Fruit fly (Drosophila melanogaster) whole organism, embryonic: ENCODE measurements around the gene HDAC3.

Source experiments
- CG1024 ChIP-seq: fragments of 200-800 bp; sonication (Bioruptor generic); IDR thresholded peaks from 2 replicates; pipeline ENCODE4 v1.3.6; 2022; ENCODE audit warnings: missing biosample characterization, missing genetic modification characterization
- CG10654 ChIP-seq: fragments of 200-800 bp; sonication (Bioruptor generic); optimal IDR thresholded peaks from 2 replicates; lab custom pipeline; 2016; ENCODE audit warnings: missing biosample characterization, missing genetic modification characterization
- CG12236 ChIP-seq: fragments of 200-800 bp; sonication (Bioruptor generic); optimal IDR thresholded peaks from 2 replicates; lab custom pipeline; 2016; ENCODE audit warnings: missing biosample characterization, missing genetic modification characterization
- CG15514 ChIP-seq: fragments of 200-800 bp; sonication (Bioruptor generic); optimal IDR thresholded peaks from 3 replicates; lab custom pipeline; 2017; ENCODE audit warnings: missing biosample characterization, missing genetic modification characterization, mild to moderate bottlenecking, moderate library complexity, missing genetic modification reagents
- CTCF ChIP-seq: fragments of 200-800 bp; sonication (Bioruptor generic); optimal IDR thresholded peaks from 2 replicates; lab custom pipeline; 2017; ENCODE audit warnings: missing biosample characterization, mild to moderate bottlenecking, missing genetic modification characterization, moderate library complexity
- fd3F ChIP-seq: fragments of 200-800 bp; sonication (Bioruptor generic); optimal IDR thresholded peaks from 2 replicates; lab custom pipeline; 2018; ENCODE audit warnings: missing biosample characterization, mild to moderate bottlenecking, missing genetic modification characterization, moderate library complexity

dm6 chr3R:5502646-5503045 is 28.2 kb upstream of the HDAC3 start, which contains the start of gene NKCC:
- TF ChIP-seq CG15514 (GFP tag; lab: Kevin White, UChicago) (peak; percentile 25), CTCF (GFP tag; lab: Kevin White, UChicago) (no peak), fd3F (GFP tag; lab: Kevin White, UChicago) (no peak), CG12236 (GFP tag; lab: Kevin White, UChicago) (no peak), CG1024 (no peak), CG10654 (no peak)
